Worm (Caenorhabditis elegans) whole organism, L1 larva: Measurements from ENCODE around the gene dgtr-1.

Source experiments
- dpl-1 ChIP-seq, 3 experiments: fragments of 150-350 bp in 2 of 3; sonication (generic microtip) in 1 of 3; optimal IDR thresholded peaks; 2 replicates each; lab custom pipeline; 2014 to 2017; ENCODE audit warnings: missing biosample characterization in 3 of 3, missing genetic modification characterization in 3 of 3, missing genetic modification reagents in 3 of 3
- egl-27 ChIP-seq, 2 experiments: fragments of 150-350 bp in 1 of 2; sonication (generic microtip); optimal IDR thresholded peaks; 3 replicates each; lab custom pipeline; 2017 to 2018; ENCODE audit warnings: missing biosample characterization in 2 of 2, missing genetic modification characterization in 2 of 2, missing genetic modification reagents in 2 of 2
- fkh-10 ChIP-seq: sonication (generic microtip); optimal IDR thresholded peaks from 2 replicates; lab custom pipeline; 2017; ENCODE audit warnings: missing biosample characterization, missing genetic modification reagents, missing genetic modification characterization
- mab-9 ChIP-seq: fragments of 200-800 bp; sonication (Bioruptor generic); IDR thresholded peaks from 2 replicates; pipeline ENCODE4 v1.3.6; 2022; ENCODE audit warnings: missing genetic modification reagents, missing genetic modification characterization, missing compliant biosample characterization
- mdl-1 ChIP-seq, 2 experiments: fragments of 150-350 bp; optimal IDR thresholded peaks; 2 replicates each; lab custom pipeline; 2014 to 2017; ENCODE audit warnings: missing biosample characterization in 2 of 2, missing genetic modification characterization in 2 of 2, inconsistent platforms in 1 of 2
- nhr-76 ChIP-seq: sonication (generic microtip); optimal IDR thresholded peaks from 2 replicates; lab custom pipeline; 2017; ENCODE audit warnings: missing biosample characterization, missing genetic modification characterization
- pqm-1 ChIP-seq: sonication (generic microtip); optimal IDR thresholded peaks from 3 replicates; lab custom pipeline; 2017; ENCODE audit warnings: missing biosample characterization, missing genetic modification characterization
- ztf-11 ChIP-seq, 2 experiments: sonication (generic microtip); optimal IDR thresholded peaks; 2 replicates each; lab custom pipeline; 2016 to 2017; ENCODE audit warnings: missing genetic modification characterization in 2 of 2, missing biosample characterization in 1 of 2, missing compliant biosample characterization in 1 of 2

DNA sequence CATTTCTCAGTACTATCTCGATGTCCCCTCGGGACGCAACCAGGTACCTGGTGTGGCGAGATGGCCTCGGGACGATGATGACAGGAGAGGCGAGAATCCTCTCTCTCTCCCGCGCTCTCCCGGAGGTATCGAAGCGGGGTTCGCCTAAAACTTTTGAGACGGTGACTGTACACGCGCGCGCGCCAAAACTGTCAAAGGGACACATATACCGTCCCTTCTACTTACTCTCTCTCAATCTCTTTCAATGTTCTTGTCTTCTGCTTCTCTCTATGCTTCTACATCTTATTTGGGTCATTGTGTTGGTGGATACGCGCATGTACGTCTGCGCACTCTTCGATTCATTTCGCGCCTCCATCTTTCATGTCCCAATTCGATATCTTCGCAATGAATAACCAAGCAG lies 45.0 kb downstream of the dgtr-1 start:
- TF ChIP-seq nhr-76 (tag; lab: Kevin White, UChicago) (no peak), pqm-1 (tag; lab: Kevin White, UChicago) (no peak), mab-9 (no peak), dpl-1 (GFP tag; optimal IDR thresholded peaks at IDR 0.05; lab: Kevin White, UChicago) (peak in 1 of 3 experiments; percentile 12), ztf-11 (tag; optimal IDR thresholded peaks at IDR 0.05; lab: Kevin White, UChicago) (no peak), egl-27 (tag; optimal IDR thresholded peaks at IDR 0.05; lab: Kevin White, UChicago) (no peak), mdl-1 (tag; optimal IDR thresholded peaks at IDR 0.05; lab: Kevin White, UChicago) (peak in 1 of 2 experiments; percentile 22), fkh-10 (GFP tag; lab: Kevin White, UChicago) (no peak)
